Worm (Caenorhabditis elegans): Measurements from ENCODE around the gene Y37D8A.29.

Gene Y37D8A.29

ce11 chrIII:12891580-12891979 is at the start of gene Y37D8A.29, which contains the start of gene unc-71:
TSS of gene Y37D8A.29 (minus strand) at chrIII:12891680.
TSS of gene unc-71 (minus strand) at chrIII:12891738.
- peak in 1 of 2 experiments; percentile 20 for TF ChIP-seq unc-62 (GFP tag; optimal IDR thresholded peaks at IDR 0.05 in 1 of 2)
- no peak for TF ChIP-seq unc-62 (tag; optimal IDR thresholded peaks at IDR 0.05)
- TF ChIP-seq mep-1 (tag; optimal IDR thresholded peaks at IDR 0.05) = no peak
- no peak for TF ChIP-seq attf-4 (tag; optimal IDR thresholded peaks at IDR 0.05)

- TF ChIP-seq aha-1 (tag) (peak; percentile 72), nhr-76 (tag; optimal IDR thresholded peaks at IDR 0.05) (no peak), unc-62 (GFP tag; optimal IDR thresholded peaks at IDR 0.05 in 1 of 2) (peak in 1 of 2 experiments; percentile 44), unc-62 (tag; optimal IDR thresholded peaks at IDR 0.05) (no peak)
Observed at ce11 chrIII:12934417-12934816, 42.9 kb upstream of the Y37D8A.29 start, which contains the start of gene epg-3. TSS of gene epg-3 (plus strand) at chrIII:12934717.

DNA sequence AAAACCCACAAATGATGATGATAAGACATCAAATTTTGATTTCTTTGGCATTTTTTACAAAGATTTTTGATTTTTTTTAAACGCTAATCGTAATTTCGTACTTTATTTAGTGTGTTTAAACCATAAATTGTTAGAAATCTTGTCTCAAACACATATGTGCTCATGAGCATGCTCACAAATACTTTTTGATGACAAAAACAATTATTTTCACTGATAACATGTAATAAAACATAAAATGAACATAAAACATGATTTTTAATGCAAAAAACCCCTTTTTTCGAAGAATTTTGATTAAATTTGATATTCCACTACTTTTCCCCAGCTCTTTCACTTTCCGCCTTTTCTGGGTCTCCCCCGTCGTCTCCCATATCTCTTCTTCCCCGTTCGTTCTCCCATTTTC is 41.3 kb upstream of the Y37D8A.29 start:
- no peak for TF ChIP-seq saeg-2 (GFP tag; IDR thresholded peaks at IDR 0.05)
- no peak for TF ChIP-seq nhr-28 (tag; optimal IDR thresholded peaks at IDR 0.05)
- no peak for TF ChIP-seq Y105C5A.15 (GFP tag; IDR thresholded peaks at IDR 0.05)
- TF ChIP-seq daf-16 (GFP tag; optimal IDR thresholded peaks at IDR 0.05) = no peak
- TF ChIP-seq daf-16 (tag; optimal IDR thresholded peaks at IDR 0.05) = peak; percentile 23
- TF ChIP-seq T26A8.4 (GFP tag; IDR thresholded peaks at IDR 0.05) = no peak
- TF ChIP-seq php-3 (GFP tag; IDR thresholded peaks at IDR 0.05) = peak; percentile 66; the same call in 1 of the 2 replicates

ce11 chrIII:12931786-12932427 is 40.4 kb upstream of the Y37D8A.29 start, which contains the start of gene rbm-7:
TSS of gene rbm-7 (minus strand) at chrIII:12931867.
- no peak for TF ChIP-seq unc-62 (GFP tag; optimal IDR thresholded peaks at IDR 0.05 in 1 of 2)
- no peak for TF ChIP-seq unc-62 (tag; optimal IDR thresholded peaks at IDR 0.05)
- no peak for TF ChIP-seq tra-1 (GFP tag; IDR thresholded peaks at IDR 0.05)
- TF ChIP-seq dmd-8 (GFP tag; IDR thresholded peaks at IDR 0.05) = no peak
- TF ChIP-seq fos-1 (tag; optimal IDR thresholded peaks at IDR 0.05) = no peak
- TF ChIP-seq snpc-1.2 (GFP tag; IDR thresholded peaks at IDR 0.05) = no peak
- no peak for TF ChIP-seq gei-8 (GFP tag; optimal IDR thresholded peaks at IDR 0.05)
- no peak for TF ChIP-seq skn-1 (tag; optimal IDR thresholded peaks at IDR 0.05)
- peak; percentile 48 for TF ChIP-seq nhr-102 (tag; optimal IDR thresholded peaks at IDR 0.05)
- TF ChIP-seq sdz-12 (GFP tag; optimal IDR thresholded peaks at IDR 0.05) = no peak
- TF ChIP-seq nhr-237 (tag; optimal IDR thresholded peaks at IDR 0.05) = no peak
- TF ChIP-seq lsy-2 (tag; optimal IDR thresholded peaks at IDR 0.05) = peak; percentile 12 to 88
- TF ChIP-seq dpl-1 (GFP tag; optimal IDR thresholded peaks at IDR 0.05) = peak; percentile 75
- TF ChIP-seq mxl-3 (GFP tag; optimal IDR thresholded peaks at IDR 0.05) = no peak
- TF ChIP-seq nhr-11 (tag; optimal IDR thresholded peaks at IDR 0.05) = peak; percentile 42
- no peak for TF ChIP-seq nhr-48 (tag; optimal IDR thresholded peaks at IDR 0.05)
- no peak for TF ChIP-seq lin-15B (tag; optimal IDR thresholded peaks at IDR 0.05)
- no peak for TF ChIP-seq aha-1 (tag)
- no peak for TF ChIP-seq zip-2 (tag; optimal IDR thresholded peaks at IDR 0.05)
- peak; percentile 75 for TF ChIP-seq lin-38 (GFP tag; IDR thresholded peaks at IDR 0.05)
- TF ChIP-seq aly-2 (tag; optimal IDR thresholded peaks at IDR 0.05) = no peak
- no peak for TF ChIP-seq unc-130 (GFP tag; optimal IDR thresholded peaks at IDR 0.05)
- no peak for TF ChIP-seq lin-29 (GFP tag; IDR thresholded peaks at IDR 0.05)
- TF ChIP-seq dmd-9 (GFP tag; IDR thresholded peaks at IDR 0.05) = no peak
- TF ChIP-seq Y48G9A.11 (GFP tag; IDR thresholded peaks at IDR 0.05) = no peak
- TF ChIP-seq php-3 (GFP tag; IDR thresholded peaks at IDR 0.05) = no peak
- no peak for TF ChIP-seq lir-3 (tag; optimal IDR thresholded peaks at IDR 0.05)
- no peak for TF ChIP-seq cey-2 (tag; optimal IDR thresholded peaks at IDR 0.05; ENCODE audit: borderline replicate concordance, insufficient read depth)
- no peak for TF ChIP-seq nhr-10 (tag; optimal IDR thresholded peaks at IDR 0.05)
- peak; percentile 62 for TF ChIP-seq dve-1 (tag; optimal IDR thresholded peaks at IDR 0.05; ENCODE audit: insufficient read depth)
- TF ChIP-seq daf-16 (GFP tag; optimal IDR thresholded peaks at IDR 0.05) = no peak
- TF ChIP-seq daf-16 (tag; optimal IDR thresholded peaks at IDR 0.05) = no peak
- peak; percentile 25 for TF ChIP-seq spr-3 (GFP tag; optimal IDR thresholded peaks at IDR 0.05)
- no peak for TF ChIP-seq ceh-32 (tag; optimal IDR thresholded peaks at IDR 0.05; ENCODE audit: poor library complexity)
- no peak for TF ChIP-seq Y5F2A.4 (GFP tag; optimal IDR thresholded peaks at IDR 0.05)
- TF ChIP-seq daf-19 (GFP tag; conservative IDR thresholded peaks at IDR 0.05) = no peak
- TF ChIP-seq nhr-28 (tag; optimal IDR thresholded peaks at IDR 0.05) = peak; percentile 20
- TF ChIP-seq saeg-2 (GFP tag; IDR thresholded peaks at IDR 0.05) = no peak
- peak; percentile 53 for TF ChIP-seq ama-1 (optimal IDR thresholded peaks at IDR 0.05)
- TF ChIP-seq F44E2.7 (GFP tag; IDR thresholded peaks at IDR 0.05) = no peak
